Worm (Caenorhabditis elegans) whole organism, L4 larva: ENCODE measurements around the gene irg-5.

ENCODE experiments used
- D1046.2 ChIP-seq: fragments of 200-800 bp; sonication (Bioruptor generic); IDR thresholded peaks from 2 replicates; pipeline ENCODE4 v1.3.6; 2022; ENCODE audit warnings: missing genetic modification characterization, missing compliant biosample characterization
- F10B5.3 ChIP-seq: sonication (generic microtip); optimal IDR thresholded peaks from 2 replicates; lab custom pipeline; 2016; ENCODE audit warnings: mild to moderate bottlenecking, missing genetic modification characterization, missing compliant biosample characterization
- T20F7.1 ChIP-seq: fragments of 200-800 bp; sonication (Bioruptor generic); optimal IDR thresholded peaks from 2 replicates; lab custom pipeline; 2018; ENCODE audit warnings: mild to moderate bottlenecking, missing genetic modification characterization, missing compliant biosample characterization
- Y5F2A.4 ChIP-seq: fragments of 200-800 bp; sonication (Bioruptor generic); optimal IDR thresholded peaks from 2 replicates; lab custom pipeline; 2018; ENCODE audit warnings: mild to moderate bottlenecking, missing genetic modification characterization, missing compliant biosample characterization
- Y75B8A.6 ChIP-seq: fragments of 200-800 bp; sonication (Bioruptor generic); IDR thresholded peaks from 2 replicates; pipeline ENCODE4 v1.3.6; 2022; ENCODE audit warnings: missing genetic modification reagents, missing genetic modification characterization, missing compliant biosample characterization
- ama-1 ChIP-seq: fragments of 150-350 bp; optimal IDR thresholded peaks from 2 replicates; lab custom pipeline; 2014; ENCODE audit warnings: inconsistent platforms, mixed read lengths
- attf-4 ChIP-seq: sonication (generic microtip); optimal IDR thresholded peaks from 3 replicates; lab custom pipeline; 2017; ENCODE audit warnings: missing biosample characterization, missing genetic modification characterization
- ceh-82 ChIP-seq: sonication (generic microtip); optimal IDR thresholded peaks from 2 replicates; lab custom pipeline; 2017; ENCODE audit warnings: missing biosample characterization, missing genetic modification characterization
- ces-1 ChIP-seq: fragments of 150-350 bp; sonication (generic microtip); optimal IDR thresholded peaks from 4 replicates; lab custom pipeline; 2014; ENCODE audit warnings: missing biosample characterization, missing genetic modification reagents, missing genetic modification characterization
- ctbp-1 ChIP-seq: fragments of 200-800 bp; sonication (Bioruptor generic); IDR thresholded peaks from 2 replicates; pipeline ENCODE4 v1.3.6; 2022; ENCODE audit warnings: missing genetic modification reagents, missing genetic modification characterization, missing compliant biosample characterization
- daf-12 ChIP-seq: fragments of 150-350 bp; optimal IDR thresholded peaks from 2 replicates; lab custom pipeline; 2014; ENCODE audit warnings: missing biosample characterization, missing genetic modification reagents, missing genetic modification characterization
- daf-19 ChIP-seq: fragments of 200-800 bp; sonication (Bioruptor generic); conservative IDR thresholded peaks from 2 replicates; pipeline ENCODE4 v1.3.6; 2022; ENCODE audit warnings: missing genetic modification characterization, missing compliant biosample characterization
- daf-8 ChIP-seq: fragments of 200-800 bp; sonication (Bioruptor generic); IDR thresholded peaks from 2 replicates; pipeline ENCODE4 v1.3.6; 2022; ENCODE audit warnings: missing genetic modification characterization, missing compliant biosample characterization
- dmd-9 ChIP-seq: fragments of 200-800 bp; sonication (Bioruptor generic); IDR thresholded peaks from 2 replicates; pipeline ENCODE4 v1.3.6; 2022; ENCODE audit warnings: missing genetic modification reagents, missing genetic modification characterization, missing compliant biosample characterization
- dpl-1 ChIP-seq: fragments of 150-350 bp; optimal IDR thresholded peaks from 2 replicates; lab custom pipeline; 2014; ENCODE audit warnings: missing biosample characterization, missing genetic modification reagents, missing genetic modification characterization
- duxl-1 ChIP-seq: sonication (generic microtip); optimal IDR thresholded peaks from 2 replicates; lab custom pipeline; 2016; ENCODE audit warnings: mild to moderate bottlenecking, missing genetic modification characterization, moderate library complexity, missing compliant biosample characterization; ENCODE audit not compliant: poor library complexity
- egl-43 ChIP-seq: fragments of 200-800 bp; sonication (Bioruptor generic); IDR thresholded peaks from 2 replicates; pipeline ENCODE4 v1.3.6; 2022; ENCODE audit warnings: missing genetic modification reagents, missing genetic modification characterization, missing compliant biosample characterization
- fkh-10 ChIP-seq: fragments of 150-350 bp; optimal IDR thresholded peaks from 2 replicates; lab custom pipeline; 2014; ENCODE audit warnings: missing biosample characterization, missing genetic modification reagents, missing genetic modification characterization
- fos-1 ChIP-seq: fragments of 150-350 bp; optimal IDR thresholded peaks from 2 replicates; lab custom pipeline; 2014; ENCODE audit warnings: missing biosample characterization, missing genetic modification characterization
- hlh-30 ChIP-seq: sonication (generic microtip); optimal IDR thresholded peaks from 2 replicates; lab custom pipeline; 2017; ENCODE audit warnings: antibody characterized with exemption, mild to moderate bottlenecking, missing genetic modification characterization, missing compliant biosample characterization; ENCODE audit not compliant: insufficient read depth
- lim-7 ChIP-seq: fragments of 200-800 bp; sonication (Bioruptor generic); IDR thresholded peaks from 2 replicates; pipeline ENCODE4 v1.3.6; 2022; ENCODE audit warnings: missing genetic modification characterization, missing compliant biosample characterization
- lin-1 ChIP-seq: fragments of 200-800 bp; sonication (Bioruptor generic); IDR thresholded peaks from 2 replicates; pipeline ENCODE4 v1.3.6; 2022; ENCODE audit warnings: missing genetic modification reagents, missing genetic modification characterization, missing compliant biosample characterization
- lin-13 ChIP-seq: fragments of 150-350 bp; optimal IDR thresholded peaks from 2 replicates; lab custom pipeline; 2014; ENCODE audit warnings: missing biosample characterization, missing genetic modification reagents, missing genetic modification characterization
- lin-29 ChIP-seq: fragments of 200-800 bp; sonication (Bioruptor generic); IDR thresholded peaks from 2 replicates; pipeline ENCODE4 v1.3.6; 2022; ENCODE audit warnings: missing genetic modification reagents, missing genetic modification characterization, missing compliant biosample characterization
- lin-38 ChIP-seq: fragments of 200-800 bp; sonication (Bioruptor generic); IDR thresholded peaks from 2 replicates; pipeline ENCODE4 v1.3.6; 2022; ENCODE audit warnings: missing genetic modification reagents, missing genetic modification characterization, missing compliant biosample characterization
- lin-39 ChIP-seq: fragments of 150-350 bp; optimal IDR thresholded peaks from 2 replicates; lab custom pipeline; 2014; ENCODE audit warnings: missing biosample characterization, missing genetic modification reagents, missing genetic modification characterization
- lsy-2 ChIP-seq, 2 experiments: fragments of 150-350 bp in 1 of 2; sonication (generic microtip) in 1 of 2; optimal IDR thresholded peaks; 2 replicates each; lab custom pipeline; 2014 to 2017; ENCODE audit warnings: missing biosample characterization in 2 of 2, missing genetic modification characterization in 2 of 2
- madf-9 ChIP-seq: fragments of 200-800 bp; sonication (Bioruptor generic); conservative IDR thresholded peaks from 2 replicates; pipeline ENCODE4 v1.3.6; 2022; ENCODE audit warnings: missing genetic modification reagents, missing genetic modification characterization, missing compliant biosample characterization
- mdt-29 ChIP-seq: fragments of 200-800 bp; sonication (Bioruptor generic); IDR thresholded peaks from 2 replicates; pipeline ENCODE4 v1.3.6; 2022; ENCODE audit warnings: missing genetic modification reagents, missing genetic modification characterization, missing compliant biosample characterization
- mes-2 ChIP-seq: sonication (generic microtip); optimal IDR thresholded peaks from 2 replicates; lab custom pipeline; 2016; ENCODE audit warnings: missing genotype, mild to moderate bottlenecking, missing genetic modification characterization, missing compliant biosample characterization; ENCODE audit not compliant: poor library complexity, severe bottlenecking
- nhr-11 ChIP-seq: fragments of 150-350 bp; optimal IDR thresholded peaks from 2 replicates; lab custom pipeline; 2014; ENCODE audit warnings: missing biosample characterization, missing genetic modification characterization
- nhr-111 ChIP-seq: fragments of 200-800 bp; sonication (Bioruptor generic); optimal IDR thresholded peaks from 2 replicates; lab custom pipeline; 2018; ENCODE audit warnings: mild to moderate bottlenecking, missing genetic modification characterization, missing compliant biosample characterization
- nhr-237 ChIP-seq: sonication (generic microtip); optimal IDR thresholded peaks from 2 replicates; lab custom pipeline; 2017; ENCODE audit warnings: missing biosample characterization, missing genetic modification characterization
- nhr-25 ChIP-seq: sonication (generic microtip); optimal IDR thresholded peaks from 2 replicates; lab custom pipeline; 2017; ENCODE audit warnings: missing genetic modification characterization, mild to moderate bottlenecking, missing compliant biosample characterization, antibody characterized with exemption, moderate library complexity, borderline replicate concordance; ENCODE audit not compliant: insufficient read depth
- nhr-6 ChIP-seq: fragments of 150-350 bp; optimal IDR thresholded peaks from 2 replicates; lab custom pipeline; 2014; ENCODE audit warnings: missing biosample characterization, missing genetic modification characterization
- pha-4 ChIP-seq, 2 experiments: fragments of 150-350 bp in 1 of 2; fragments of 200-800 bp in 1 of 2; sonication (Bioruptor generic) in 1 of 2; IDR thresholded peaks in 1 of 2; optimal IDR thresholded peaks in 1 of 2; 2 replicates each; pipeline versions ENCODE4 v1.3.6 to Lab custom; 2014 to 2022; ENCODE audit warnings: missing genetic modification characterization in 2 of 2, missing genetic modification reagents in 2 of 2, missing biosample characterization in 1 of 2, missing compliant biosample characterization in 1 of 2
- php-3 ChIP-seq: fragments of 200-800 bp; sonication (Bioruptor generic); IDR thresholded peaks from 2 replicates; pipeline ENCODE4 v1.3.6; 2022; ENCODE audit warnings: missing genetic modification reagents, missing genetic modification characterization, missing compliant biosample characterization
- saeg-2 ChIP-seq: fragments of 200-800 bp; sonication (Bioruptor generic); IDR thresholded peaks from 2 replicates; pipeline ENCODE4 v1.3.6; 2022; ENCODE audit warnings: missing genetic modification reagents, missing genetic modification characterization, missing compliant biosample characterization
- sdz-12 ChIP-seq: fragments of 200-800 bp; sonication (Bioruptor generic); optimal IDR thresholded peaks from 2 replicates; lab custom pipeline; 2018; ENCODE audit warnings: mild to moderate bottlenecking, missing genetic modification characterization, missing compliant biosample characterization
- skn-1 ChIP-seq: fragments of 150-350 bp; optimal IDR thresholded peaks from 2 replicates; lab custom pipeline; 2014; ENCODE audit warnings: missing biosample characterization, missing genetic modification characterization
- snpc-4 ChIP-seq: fragments of 150-350 bp; optimal IDR thresholded peaks from 2 replicates; lab custom pipeline; 2014; ENCODE audit warnings: missing biosample characterization, missing genetic modification characterization
- spr-1 ChIP-seq: sonication (generic microtip); optimal IDR thresholded peaks from 2 replicates; lab custom pipeline; 2016; ENCODE audit warnings: mild to moderate bottlenecking, missing genetic modification characterization, missing compliant biosample characterization
- tag-97 ChIP-seq: fragments of 200-800 bp; sonication (Bioruptor generic); IDR thresholded peaks from 2 replicates; pipeline ENCODE4 v1.3.6; 2022; ENCODE audit warnings: missing genetic modification characterization, missing compliant biosample characterization
- unc-39 ChIP-seq: sonication (generic microtip); optimal IDR thresholded peaks from 2 replicates; lab custom pipeline; 2017; ENCODE audit warnings: missing biosample characterization, missing genetic modification characterization
- unc-62 ChIP-seq, 3 experiments: fragments of 150-350 bp in 1 of 3; sonication (generic microtip); optimal IDR thresholded peaks in 2 of 3; peaks in 1 of 3; 1 replicate in 1 of 3; 2 replicates in 2 of 3; lab custom pipeline; 2014 to 2017; ENCODE audit warnings: missing biosample characterization in 3 of 3, missing genetic modification characterization in 3 of 3, missing genetic modification reagents in 3 of 3, missing genotype in 1 of 3
- zag-1 ChIP-seq: fragments of 150-350 bp; optimal IDR thresholded peaks from 2 replicates; lab custom pipeline; 2014; ENCODE audit warnings: missing biosample characterization, missing genetic modification characterization
- zfp-2 ChIP-seq: sonication (generic microtip); optimal IDR thresholded peaks from 2 replicates; lab custom pipeline; 2016; ENCODE audit warnings: mild to moderate bottlenecking, missing genetic modification characterization, missing compliant biosample characterization
- zip-11 ChIP-seq: fragments of 200-800 bp; sonication (Bioruptor generic); IDR thresholded peaks from 2 replicates; pipeline ENCODE4 v1.3.6; 2022; ENCODE audit warnings: missing genetic modification characterization, missing compliant biosample characterization

Gene irg-5

DNA sequence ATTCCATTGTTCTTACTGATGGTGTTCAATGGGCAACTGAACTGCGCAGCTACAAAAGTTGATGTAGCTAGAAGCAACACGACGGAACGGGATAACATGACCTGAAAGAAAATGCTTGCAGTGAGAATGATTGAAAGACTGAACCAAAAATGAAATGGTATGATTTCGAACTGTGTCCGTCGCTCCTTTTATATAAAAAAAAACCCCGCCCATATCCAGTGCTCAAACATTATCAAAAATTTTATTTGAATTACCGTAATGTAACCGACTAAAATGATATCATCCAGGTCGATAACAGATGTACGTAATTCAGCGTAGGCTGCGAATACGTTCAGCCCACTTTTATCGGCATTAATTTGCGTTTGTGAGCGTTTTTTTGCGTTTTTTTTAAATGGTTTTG is at the start of gene irg-5:
irg-5 (minus strand) TSS at position 101 of the 400 bp plus-strand sequence.
- TF ChIP-seq saeg-2 (GFP tag; lab: Robert Waterston, UW) (no peak), unc-62 (GFP tag; optimal IDR thresholded peaks at IDR 0.05 in 1 of 2; lab: Kevin White, UChicago) (peak in 1 of 2 experiments; percentile 50), unc-62 (tag; optimal IDR thresholded peaks at IDR 0.05; lab: Kevin White, UChicago) (no peak)

DNA sequence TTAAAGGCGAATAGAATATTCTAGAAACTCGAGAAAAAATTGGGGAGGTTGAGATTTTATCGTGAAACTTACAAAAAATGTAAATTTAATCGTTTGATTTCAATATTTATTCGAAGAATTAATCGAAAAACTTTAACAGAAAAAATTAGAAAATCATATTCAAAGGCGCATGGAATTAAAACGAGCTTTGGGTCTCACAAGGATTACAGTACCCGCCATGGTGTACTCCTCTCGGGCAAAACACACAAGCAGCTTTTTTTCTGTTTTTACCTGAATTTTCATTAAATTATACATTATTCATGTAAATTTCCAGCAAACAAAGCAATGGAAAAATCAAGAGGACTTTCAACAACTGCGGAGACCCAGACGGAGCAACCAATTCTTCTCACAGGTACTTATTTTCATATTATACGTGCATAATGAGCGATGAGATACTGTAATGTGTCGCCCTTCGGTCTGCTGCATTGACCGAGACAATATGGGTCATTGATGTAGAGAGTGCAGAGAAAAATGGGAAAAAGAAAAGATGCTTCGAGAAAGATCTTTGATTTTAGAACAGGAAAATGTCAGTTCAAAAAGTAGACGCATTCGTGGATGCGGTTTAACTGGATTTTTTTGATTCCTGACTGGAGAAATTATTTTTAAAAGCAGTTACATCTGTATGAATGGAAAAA is 49.1 kb upstream of the irg-5 start, which contains the start of the genes F53C11.4 and F53C11.5:
F53C11.4 (minus strand) TSS at position 128 of the 674 bp plus-strand sequence.
F53C11.5 (plus strand) TSS at position 325 of the 674 bp plus-strand sequence.
- TF ChIP-seq nhr-11 (no peak), ctbp-1 (GFP tag; lab: Robert Waterston, UW) (no peak), pha-4 (GFP tag; IDR thresholded peaks at IDR 0.05; lab: Robert Waterston, UW) (no peak), pha-4 (tag; optimal IDR thresholded peaks at IDR 0.05; lab: Kevin White, UChicago) (no peak), nhr-25 (tag; lab: Kevin White, UChicago) (no peak), nhr-237 (tag; lab: Kevin White, UChicago) (no peak), mdt-29 (GFP tag; lab: Robert Waterston, UW) (no peak), Y75B8A.6 (no peak), ceh-82 (tag; lab: Kevin White, UChicago) (no peak), T20F7.1 (GFP tag; lab: Kevin White, UChicago) (peak; percentile 19), madf-9 (no peak), php-3 (no peak), lsy-2 (tag; optimal IDR thresholded peaks at IDR 0.05; lab: Kevin White, UChicago) (peak in 1 of 2 experiments; percentile 86), nhr-111 (GFP tag; lab: Kevin White, UChicago) (no peak), nhr-6 (tag; lab: Kevin White, UChicago) (peak; percentile 78), daf-8 (GFP tag; lab: Robert Waterston, UW) (no peak), tag-97 (GFP tag; lab: Robert Waterston, UW) (no peak), fkh-10 (GFP tag; lab: Kevin White, UChicago) (no peak), lim-7 (GFP tag; lab: Robert Waterston, UW) (no peak), hlh-30 (tag; lab: Kevin White, UChicago) (peak; percentile 16), lin-38 (GFP tag; lab: Robert Waterston, UW) (0 out of 2 replicates have a peak, but pooled peaks have one; percentile 31), daf-19 (GFP tag; lab: Robert Waterston, UW) (no peak), attf-4 (no peak), daf-12 (tag; lab: Kevin White, UChicago) (no peak), dmd-9 (no peak), mes-2 (tag; lab: Kevin White, UChicago) (peak; percentile 57), fos-1 (tag; lab: Kevin White, UChicago) (no peak), lin-29 (GFP tag; lab: Robert Waterston, UW) (no peak), duxl-1 (tag; lab: Kevin White, UChicago) (no peak), ama-1 (lab: Kevin White, UChicago) (peak; percentile 51), lin-1 (no peak), snpc-4 (tag; lab: Kevin White, UChicago) (no peak), dpl-1 (GFP tag; lab: Kevin White, UChicago) (no peak), D1046.2 (GFP tag; lab: Robert Waterston, UW) (no peak), Y5F2A.4 (GFP tag; lab: Kevin White, UChicago) (no peak), ces-1 (no peak), skn-1 (tag; lab: Kevin White, UChicago) (no peak), lin-39 (tag; lab: Kevin White, UChicago) (no peak), spr-1 (tag; lab: Kevin White, UChicago) (no peak), lin-13 (GFP tag; lab: Kevin White, UChicago) (no peak), zag-1 (tag; lab: Kevin White, UChicago) (no peak), zfp-2 (tag; lab: Kevin White, UChicago) (no peak), zip-11 (GFP tag; lab: Robert Waterston, UW) (no peak), sdz-12 (GFP tag; lab: Kevin White, UChicago) (no peak), unc-39 (tag; lab: Kevin White, UChicago) (no peak), egl-43 (GFP tag; lab: Robert Waterston, UW) (no peak), F10B5.3 (tag; lab: Kevin White, UChicago) (no peak)
